Worm (Caenorhabditis elegans) whole organism, early embryonic: Measurements from ENCODE around the gene wdr-31.

Experiments
- ama-1 ChIP-seq: fragments of 150-350 bp; optimal IDR thresholded peaks from 2 replicates; lab custom pipeline; 2014
- ceh-13 ChIP-seq: fragments of 200-800 bp; sonication (Bioruptor generic); optimal IDR thresholded peaks from 2 replicates; lab custom pipeline; 2018; ENCODE audit warnings: mild to moderate bottlenecking, missing genetic modification characterization, missing compliant biosample characterization
- ceh-36 ChIP-seq: sonication (generic microtip); optimal IDR thresholded peaks from 2 replicates; lab custom pipeline; 2016; ENCODE audit warnings: missing genetic modification characterization, inconsistent platforms, missing compliant biosample characterization
- hmbx-1 ChIP-seq: sonication (generic microtip); optimal IDR thresholded peaks from 2 replicates; lab custom pipeline; 2016; ENCODE audit warnings: mild to moderate bottlenecking, missing genetic modification characterization, missing compliant biosample characterization
- hmg-4 ChIP-seq: fragments of 200-800 bp; sonication (Bioruptor generic); optimal IDR thresholded peaks from 2 replicates; lab custom pipeline; 2018; ENCODE audit warnings: mild to moderate bottlenecking, missing genetic modification characterization, missing compliant biosample characterization
- hnd-1 ChIP-seq: sonication (generic microtip); optimal IDR thresholded peaks from 2 replicates; lab custom pipeline; 2016; ENCODE audit warnings: missing genetic modification characterization, missing compliant biosample characterization
- pes-1 ChIP-seq: fragments of 200-800 bp; sonication (Bioruptor generic); IDR thresholded peaks from 2 replicates; pipeline ENCODE4 v1.3.6; 2022; ENCODE audit warnings: missing genetic modification reagents, missing genetic modification characterization, missing compliant biosample characterization
- scrt-1 ChIP-seq: fragments of 200-800 bp; sonication (Bioruptor generic); IDR thresholded peaks from 2 replicates; pipeline ENCODE4 v1.3.6; 2022; ENCODE audit warnings: missing genetic modification characterization, missing compliant biosample characterization
- tbx-11 ChIP-seq: fragments of 200-800 bp; sonication (Bioruptor generic); IDR thresholded peaks from 2 replicates; pipeline ENCODE4 v1.3.6; 2022; ENCODE audit warnings: missing genetic modification characterization, missing compliant biosample characterization
- tbx-37 ChIP-seq: fragments of 200-800 bp; sonication (Bioruptor generic); conservative IDR thresholded peaks from 2 replicates; pipeline ENCODE4 v1.3.6; 2022; ENCODE audit warnings: missing genetic modification reagents, missing genetic modification characterization, missing compliant biosample characterization
- tra-4 ChIP-seq: sonication (generic microtip); optimal IDR thresholded peaks from 2 replicates; lab custom pipeline; 2017; ENCODE audit warnings: missing genetic modification characterization, missing compliant biosample characterization

ce11 chrII:2747956-2748621 is 13.0 kb upstream of the wdr-31 start:
- no peak for TF ChIP-seq pes-1 (GFP tag; lab: Robert Waterston, UW)
- no peak for TF ChIP-seq ama-1 (lab: Kevin White, UChicago)
- no peak for TF ChIP-seq scrt-1 (GFP tag; lab: Robert Waterston, UW)
- no peak for TF ChIP-seq tbx-11 (GFP tag; lab: Robert Waterston, UW)
- TF ChIP-seq ceh-13 (GFP tag; lab: Kevin White, UChicago) = no peak
- no peak for TF ChIP-seq hmg-4
- TF ChIP-seq hmbx-1 (tag; lab: Kevin White, UChicago) = no peak
- no peak for TF ChIP-seq ceh-36 (tag; lab: Kevin White, UChicago)
- no peak for TF ChIP-seq hnd-1
- no peak for TF ChIP-seq tbx-37 (GFP tag; lab: Robert Waterston, UW)
- TF ChIP-seq tra-4 = no peak
